Worm (Caenorhabditis elegans): ENCODE measurements around the gene phy-4.

ce11 chrV:19531034-19531433 lies 17.6 kb upstream of the phy-4 start:
- TF ChIP-seq ceh-82 (tag; optimal IDR thresholded peaks at IDR 0.05) (no peak), fos-1 (tag; optimal IDR thresholded peaks at IDR 0.05) (no peak), nhr-10 (tag; optimal IDR thresholded peaks at IDR 0.05) (no peak), lin-13 (GFP tag; optimal IDR thresholded peaks at IDR 0.05) (no peak)
